Worm (Caenorhabditis elegans) whole organism, young adult: ENCODE data around the gene lmtr-2.
A peak's percentile ranks its signal among the peaks of the same experiment; 100 is the strongest.

Source experiments
- B0035.1 ChIP-seq: sonication (generic microtip); optimal IDR thresholded peaks from 2 replicates; lab custom pipeline; 2016; ENCODE audit warnings: missing genetic modification characterization, mild to moderate bottlenecking, missing compliant biosample characterization, missing genotype, missing genetic modification reagents
- B0261.1 ChIP-seq: sonication (generic microtip); optimal IDR thresholded peaks from 2 replicates; lab custom pipeline; 2016; ENCODE audit warnings: mild to moderate bottlenecking, missing genetic modification characterization, moderate library complexity, missing compliant biosample characterization
- C06A6.2 ChIP-seq: fragments of 200-800 bp; sonication (Bioruptor generic); conservative IDR thresholded peaks from 2 replicates; pipeline ENCODE4 v1.3.6; 2022; ENCODE audit warnings: missing genetic modification characterization, missing compliant biosample characterization
- C17E4.6 ChIP-seq: fragments of 200-800 bp; sonication (Bioruptor generic); IDR thresholded peaks from 2 replicates; pipeline ENCODE4 v1.3.6; 2022; ENCODE audit warnings: missing genetic modification reagents, missing genetic modification characterization, missing compliant biosample characterization
- F22D6.2 ChIP-seq: sonication (generic microtip); optimal IDR thresholded peaks from 2 replicates; lab custom pipeline; 2016; ENCODE audit warnings: mild to moderate bottlenecking, missing genetic modification characterization, missing compliant biosample characterization
- F57C9.4 ChIP-seq: sonication (generic microtip); optimal IDR thresholded peaks from 2 replicates; lab custom pipeline; 2017; ENCODE audit warnings: mild to moderate bottlenecking, missing genetic modification characterization, missing compliant biosample characterization
- K11D2.4 ChIP-seq: fragments of 200-800 bp; sonication (Bioruptor generic); IDR thresholded peaks from 2 replicates; pipeline ENCODE4 v1.3.6; 2022; ENCODE audit warnings: missing genetic modification reagents, missing genetic modification characterization, missing compliant biosample characterization
- T26A5.8 ChIP-seq: sonication (generic microtip); optimal IDR thresholded peaks from 2 replicates; lab custom pipeline; 2016; ENCODE audit warnings: missing genetic modification characterization, missing compliant biosample characterization
- Y53G8AR.9 ChIP-seq: fragments of 200-800 bp; sonication (Bioruptor generic); conservative IDR thresholded peaks from 2 replicates; pipeline ENCODE4 v1.3.6; 2022; ENCODE audit warnings: missing genetic modification reagents, missing genetic modification characterization, missing compliant biosample characterization
- Y95B8A.8 ChIP-seq: fragments of 200-800 bp; sonication (Bioruptor generic); IDR thresholded peaks from 2 replicates; pipeline ENCODE4 v1.3.6; 2022; ENCODE audit warnings: missing genetic modification reagents, missing genetic modification characterization, missing compliant biosample characterization
- ama-1 ChIP-seq, 3 experiments: fragments of 150-350 bp in 1 of 3; sonication (generic microtip) in 2 of 3; optimal IDR thresholded peaks; 2 replicates each; lab custom pipeline; 2014 to 2018; ENCODE audit warnings: missing biosample characterization in 2 of 3, missing genetic modification characterization in 2 of 3, missing genetic modification reagents in 2 of 3
- aptf-2 ChIP-seq: fragments of 200-800 bp; sonication (Bioruptor generic); conservative IDR thresholded peaks from 2 replicates; pipeline ENCODE4 v1.3.6; 2022; ENCODE audit warnings: missing genetic modification reagents, missing genetic modification characterization, missing compliant biosample characterization
- atf-7 ChIP-seq: sonication (generic microtip); optimal IDR thresholded peaks from 2 replicates; lab custom pipeline; 2017; ENCODE audit warnings: mild to moderate bottlenecking, missing genetic modification characterization, missing compliant biosample characterization
- bed-2 ChIP-seq: fragments of 200-800 bp; sonication (Bioruptor generic); IDR thresholded peaks from 2 replicates; pipeline ENCODE4 v1.3.6; 2022; ENCODE audit warnings: missing genetic modification reagents, missing genetic modification characterization, missing compliant biosample characterization
- ceh-40 ChIP-seq: fragments of 200-800 bp; sonication (Bioruptor generic); IDR thresholded peaks from 2 replicates; pipeline ENCODE4 v1.3.6; 2022; ENCODE audit warnings: missing genetic modification characterization, missing compliant biosample characterization
- dox-1 ChIP-seq: fragments of 200-800 bp; sonication (Bioruptor generic); IDR thresholded peaks from 2 replicates; pipeline ENCODE4 v1.3.6; 2022; ENCODE audit warnings: missing genetic modification reagents, missing genetic modification characterization, missing compliant biosample characterization
- egrh-3 ChIP-seq: fragments of 200-800 bp; sonication (Bioruptor generic); IDR thresholded peaks from 2 replicates; pipeline ENCODE4 v1.3.6; 2022; ENCODE audit warnings: missing genetic modification reagents, missing genetic modification characterization, missing compliant biosample characterization
- gei-17 ChIP-seq: fragments of 200-800 bp; sonication (Bioruptor generic); optimal IDR thresholded peaks from 2 replicates; lab custom pipeline; 2018; ENCODE audit warnings: mild to moderate bottlenecking, missing genetic modification characterization, missing compliant biosample characterization
- hmg-1.2 ChIP-seq: fragments of 200-800 bp; sonication (Bioruptor generic); IDR thresholded peaks from 2 replicates; pipeline ENCODE4 v1.3.6; 2022; ENCODE audit warnings: missing genetic modification reagents, missing genetic modification characterization, missing compliant biosample characterization
- let-607 ChIP-seq, 2 experiments: fragments of 200-800 bp in 1 of 2; sonication (Bioruptor generic) in 1 of 2; sonication (generic microtip) in 1 of 2; optimal IDR thresholded peaks; 2 replicates each; lab custom pipeline; 2016 to 2018; ENCODE audit warnings: mild to moderate bottlenecking in 2 of 2, missing compliant biosample characterization in 2 of 2, missing genetic modification characterization in 2 of 2, moderate library complexity in 2 of 2, missing genotype in 1 of 2
- lin-26 ChIP-seq: fragments of 200-800 bp; sonication (Bioruptor generic); IDR thresholded peaks from 2 replicates; pipeline ENCODE4 v1.3.6; 2022; ENCODE audit warnings: missing genetic modification reagents, missing genetic modification characterization, missing compliant biosample characterization
- lin-40 ChIP-seq: sonication (generic microtip); optimal IDR thresholded peaks from 2 replicates; lab custom pipeline; 2016; ENCODE audit warnings: missing genetic modification characterization, mild to moderate bottlenecking, missing compliant biosample characterization, missing genotype, missing genetic modification reagents
- lin-54 ChIP-seq: fragments of 200-800 bp; sonication (Bioruptor generic); optimal IDR thresholded peaks from 2 replicates; lab custom pipeline; 2018; ENCODE audit warnings: mild to moderate bottlenecking, missing genetic modification characterization, missing compliant biosample characterization
- madf-3 ChIP-seq: fragments of 200-800 bp; sonication (Bioruptor generic); IDR thresholded peaks from 2 replicates; pipeline ENCODE4 v1.3.6; 2022; ENCODE audit warnings: missing genetic modification reagents, missing genetic modification characterization, missing compliant biosample characterization
- mcd-1 ChIP-seq: fragments of 200-800 bp; sonication (Bioruptor generic); IDR thresholded peaks from 2 replicates; pipeline ENCODE4 v1.3.6; 2022; ENCODE audit warnings: missing genetic modification reagents, missing genetic modification characterization, missing compliant biosample characterization
- nfyb-1 ChIP-seq: fragments of 200-800 bp; sonication (Bioruptor generic); IDR thresholded peaks from 2 replicates; pipeline ENCODE4 v1.3.6; 2022; ENCODE audit warnings: missing genetic modification reagents, missing genetic modification characterization, missing compliant biosample characterization
- nhr-120 ChIP-seq: fragments of 200-800 bp; sonication (Bioruptor generic); IDR thresholded peaks from 2 replicates; pipeline ENCODE4 v1.3.6; 2022; ENCODE audit warnings: missing genetic modification characterization, missing compliant biosample characterization
- nhr-179 ChIP-seq: sonication (generic microtip); optimal IDR thresholded peaks from 2 replicates; lab custom pipeline; 2016; ENCODE audit warnings: mild to moderate bottlenecking, missing genetic modification characterization, missing compliant biosample characterization
- nhr-27 ChIP-seq: fragments of 200-800 bp; sonication (Bioruptor generic); optimal IDR thresholded peaks from 2 replicates; lab custom pipeline; 2018; ENCODE audit warnings: mild to moderate bottlenecking, missing genetic modification characterization, moderate library complexity, missing compliant biosample characterization
- nhr-90 ChIP-seq: sonication (generic microtip); optimal IDR thresholded peaks from 2 replicates; lab custom pipeline; 2016; ENCODE audit warnings: missing genotype, mild to moderate bottlenecking, missing genetic modification characterization, missing compliant biosample characterization
- rec-8 ChIP-seq, 2 experiments: sonication (generic microtip); optimal IDR thresholded peaks; 2 replicates each; lab custom pipeline; 2016; ENCODE audit warnings: mild to moderate bottlenecking in 2 of 2, missing genetic modification characterization in 2 of 2, missing genetic modification reagents in 2 of 2, missing genotype in 2 of 2, missing biosample characterization in 1 of 2, missing compliant biosample characterization in 1 of 2, moderate library complexity in 1 of 2
- snpc-3.4 ChIP-seq: sonication (generic microtip); optimal IDR thresholded peaks from 2 replicates; lab custom pipeline; 2017; ENCODE audit warnings: missing genetic modification characterization, mild to moderate bottlenecking, missing compliant biosample characterization, antibody characterized with exemption, moderate library complexity, missing genotype, missing genetic modification reagents
- sptf-2 ChIP-seq: fragments of 200-800 bp; sonication (Bioruptor generic); optimal IDR thresholded peaks from 2 replicates; lab custom pipeline; 2018; ENCODE audit warnings: mild to moderate bottlenecking, missing genetic modification characterization, missing compliant biosample characterization
- tbp1 ChIP-seq: fragments of 200-800 bp; sonication (Bioruptor generic); optimal IDR thresholded peaks from 2 replicates; lab custom pipeline; 2018; ENCODE audit warnings: mild to moderate bottlenecking, missing genetic modification characterization, missing compliant biosample characterization
- tbx-9 ChIP-seq: sonication (generic microtip); optimal IDR thresholded peaks from 2 replicates; lab custom pipeline; 2016; ENCODE audit warnings: borderline replicate concordance, missing genetic modification characterization, inconsistent platforms, missing compliant biosample characterization
- unc-62 ChIP-seq: fragments of 150-350 bp; optimal IDR thresholded peaks from 2 replicates; lab custom pipeline; 2014; ENCODE audit warnings: missing biosample characterization, missing genetic modification reagents, missing genetic modification characterization
- zfh-2 ChIP-seq: fragments of 200-800 bp; sonication (Bioruptor generic); conservative IDR thresholded peaks from 2 replicates; pipeline ENCODE4 v1.3.6; 2022; ENCODE audit warnings: missing genetic modification reagents, missing genetic modification characterization, missing compliant biosample characterization

Gene lmtr-2

ce11 chrV:8039085-8039525 lies 28.2 kb upstream of the lmtr-2 start:
- TF ChIP-seq atf-7 (tag; lab: Kevin White, UChicago) = peak; percentile 3
- TF ChIP-seq C06A6.2 = no peak; the same call in 1 of the 2 replicates
- TF ChIP-seq ama-1 (optimal IDR thresholded peaks at IDR 0.05; lab: Kevin White, UChicago) = peak; percentile 14
- TF ChIP-seq ama-1 (GFP tag; optimal IDR thresholded peaks at IDR 0.05; lab: Kevin White, UChicago) = no peak
- TF ChIP-seq F22D6.2 (tag; lab: Kevin White, UChicago) = no peak
- TF ChIP-seq nhr-179 (tag; lab: Kevin White, UChicago) = no peak
- peak; percentile 28 for TF ChIP-seq gei-17
- no peak for TF ChIP-seq lin-26 (GFP tag; lab: Robert Waterston, UW)
- TF ChIP-seq K11D2.4 (GFP tag; lab: Robert Waterston, UW) = peak; percentile 68; the same call in 1 of the 2 replicates
- TF ChIP-seq nfyb-1 (GFP tag; lab: Robert Waterston, UW) = 0 out of 2 replicates have a peak, but pooled peaks have one; percentile 48
- no peak; the same call in 1 of the 2 replicates for TF ChIP-seq mcd-1 (GFP tag; lab: Robert Waterston, UW)
- TF ChIP-seq madf-3 (GFP tag; lab: Robert Waterston, UW) = no peak
- 0 out of 2 replicates have a peak, but pooled peaks have one; percentile 5 for TF ChIP-seq dox-1 (GFP tag; lab: Robert Waterston, UW)
- TF ChIP-seq hmg-1.2 (GFP tag; lab: Robert Waterston, UW) = 0 out of 2 replicates have a peak, but pooled peaks have one; percentile 15
- TF ChIP-seq nhr-27 (tag; lab: Kevin White, UChicago) = no peak
- 0 out of 2 replicates have a peak, but pooled peaks have one; percentile 5 for TF ChIP-seq Y95B8A.8 (GFP tag; lab: Robert Waterston, UW)
- TF ChIP-seq zfh-2 (GFP tag; lab: Robert Waterston, UW) = no peak
- peak; percentile 42 for TF ChIP-seq B0035.1 (tag; lab: Kevin White, UChicago)
- no peak for TF ChIP-seq sptf-2 (GFP tag; lab: Kevin White, UChicago)
- no peak for TF ChIP-seq C17E4.6 (GFP tag; lab: Robert Waterston, UW)
- no peak for TF ChIP-seq aptf-2 (GFP tag; lab: Robert Waterston, UW)
- TF ChIP-seq Y53G8AR.9 = 0 out of 2 replicates have a peak, but pooled peaks have one; percentile 33
- no peak for TF ChIP-seq snpc-3.4 (tag; lab: Kevin White, UChicago)
- no peak for TF ChIP-seq let-607 (tag; optimal IDR thresholded peaks at IDR 0.05; lab: Kevin White, UChicago)
- no peak; the same call in 1 of the 2 replicates for TF ChIP-seq ceh-40 (GFP tag; lab: Robert Waterston, UW)
- peak; percentile 1 for TF ChIP-seq lin-40
- no peak for TF ChIP-seq lin-54
- no peak for TF ChIP-seq nhr-90 (tag; lab: Kevin White, UChicago)

ce11 chrV:8035947-8036346 lies 25.0 kb upstream of the lmtr-2 start, which contains the start of gene ZC513.14:
ZC513.14 (minus strand) TSS chrV:8036047.
- no peak for TF ChIP-seq rec-8 (tag; optimal IDR thresholded peaks at IDR 0.05; lab: Kevin White, UChicago)
- TF ChIP-seq tbp1 (GFP tag; lab: Kevin White, UChicago) = no peak
- TF ChIP-seq F57C9.4 (tag; lab: Kevin White, UChicago) = no peak
- TF ChIP-seq, all 124 proteins: peak for 0

DNA sequence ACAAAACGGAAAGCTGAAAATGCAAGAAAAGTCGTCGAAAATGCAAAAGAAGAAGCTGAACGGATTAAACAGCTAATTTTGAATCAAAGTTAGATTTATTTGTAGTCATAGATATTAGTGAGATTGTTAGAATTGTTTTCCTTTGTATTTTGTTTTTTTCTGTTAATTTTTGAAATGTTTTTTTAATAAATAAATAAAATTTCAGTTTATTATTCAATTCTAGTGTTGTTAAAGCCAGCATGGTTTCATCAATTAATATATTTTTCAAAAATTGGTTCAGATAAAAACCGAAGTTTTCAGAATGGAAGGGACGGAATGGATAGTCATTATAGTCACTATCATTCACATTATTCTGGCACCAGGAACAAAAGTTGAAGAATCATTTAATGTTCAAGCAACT lies 23.9 kb upstream of the lmtr-2 start, which contains the start of gene algn-12:
algn-12 (plus strand) TSS at position 301 of the 400 bp plus-strand sequence.
- TF ChIP-seq nhr-120 (no peak), unc-62 (GFP tag; lab: Kevin White, UChicago) (no peak), bed-2 (GFP tag; lab: Robert Waterston, UW) (no peak), T26A5.8 (tag; lab: Kevin White, UChicago) (no peak), tbx-9 (no peak), B0261.1 (tag; lab: Kevin White, UChicago) (no peak), egrh-3 (GFP tag; lab: Robert Waterston, UW) (no peak), nfyb-1 (GFP tag; lab: Robert Waterston, UW) (no peak)
